Worm (Caenorhabditis elegans) whole organism, early embryonic: ENCODE measurements around the gene txt-13.

Source experiments
- F13C5.2 ChIP-seq: sonication (generic microtip); optimal IDR thresholded peaks from 2 replicates; lab custom pipeline; 2017; ENCODE audit warnings: mild to moderate bottlenecking, missing genetic modification characterization, inconsistent platforms, missing compliant biosample characterization
- aly-1 ChIP-seq: sonication (generic microtip); optimal IDR thresholded peaks from 2 replicates; lab custom pipeline; 2016; ENCODE audit warnings: missing genetic modification characterization, missing compliant biosample characterization
- ama-1 ChIP-seq: fragments of 150-350 bp; optimal IDR thresholded peaks from 2 replicates; lab custom pipeline; 2014
- ceh-13 ChIP-seq: fragments of 200-800 bp; sonication (Bioruptor generic); optimal IDR thresholded peaks from 2 replicates; lab custom pipeline; 2018; ENCODE audit warnings: mild to moderate bottlenecking, missing genetic modification characterization, missing compliant biosample characterization
- flt-1 ChIP-seq: fragments of 200-800 bp; sonication (Bioruptor generic); IDR thresholded peaks from 2 replicates; pipeline ENCODE4 v1.3.6; 2022; ENCODE audit warnings: missing genetic modification characterization, missing compliant biosample characterization
- hmg-4 ChIP-seq: fragments of 200-800 bp; sonication (Bioruptor generic); optimal IDR thresholded peaks from 2 replicates; lab custom pipeline; 2018; ENCODE audit warnings: mild to moderate bottlenecking, missing genetic modification characterization, missing compliant biosample characterization
- hnd-1 ChIP-seq: sonication (generic microtip); optimal IDR thresholded peaks from 2 replicates; lab custom pipeline; 2016; ENCODE audit warnings: missing genetic modification characterization, missing compliant biosample characterization
- scrt-1 ChIP-seq: fragments of 200-800 bp; sonication (Bioruptor generic); IDR thresholded peaks from 2 replicates; pipeline ENCODE4 v1.3.6; 2022; ENCODE audit warnings: missing genetic modification characterization, missing compliant biosample characterization
- sea-1 ChIP-seq: fragments of 200-800 bp; sonication (Bioruptor generic); conservative IDR thresholded peaks from 2 replicates; pipeline ENCODE4 v1.3.6; 2022; ENCODE audit warnings: missing genetic modification characterization, missing compliant biosample characterization
- tbx-11 ChIP-seq: fragments of 200-800 bp; sonication (Bioruptor generic); IDR thresholded peaks from 2 replicates; pipeline ENCODE4 v1.3.6; 2022; ENCODE audit warnings: missing genetic modification characterization, missing compliant biosample characterization
- tra-4 ChIP-seq: sonication (generic microtip); optimal IDR thresholded peaks from 2 replicates; lab custom pipeline; 2017; ENCODE audit warnings: missing genetic modification characterization, missing compliant biosample characterization

- no peak for TF ChIP-seq hnd-1
- no peak for TF ChIP-seq ama-1 (lab: Kevin White, UChicago)
- TF ChIP-seq hmg-4 = no peak
- TF ChIP-seq scrt-1 (GFP tag; lab: Robert Waterston, UW) = no peak
- TF ChIP-seq sea-1 (GFP tag; lab: Robert Waterston, UW) = no peak
- TF ChIP-seq tbx-11 (GFP tag; lab: Robert Waterston, UW) = no peak
- no peak for TF ChIP-seq F13C5.2
- TF ChIP-seq aly-1 (tag; lab: Kevin White, UChicago) = no peak
- TF ChIP-seq ceh-13 (GFP tag; lab: Kevin White, UChicago) = no peak
- TF ChIP-seq tra-4 (tag; lab: Kevin White, UChicago) = no peak
- TF ChIP-seq flt-1 = no peak
These were observed 11.4 kb upstream of the txt-13 start for ce11 chrII:10558962-10559415.
